Worm (Caenorhabditis elegans) whole organism, late embryonic: Measurements from ENCODE around the gene C44H4.4.

Experiments used
- C08G9.2 ChIP-seq: sonication (generic microtip); optimal IDR thresholded peaks from 2 replicates; lab custom pipeline; 2016; ENCODE audit warnings: mild to moderate bottlenecking, missing genetic modification characterization, moderate library complexity, missing compliant biosample characterization
- C38D4.7 ChIP-seq: fragments of 200-800 bp; sonication (Bioruptor generic); optimal IDR thresholded peaks from 2 replicates; lab custom pipeline; 2018; ENCODE audit warnings: mild to moderate bottlenecking, missing genetic modification characterization, moderate library complexity, missing compliant biosample characterization
- K02D7.2 ChIP-seq: sonication (generic microtip); optimal IDR thresholded peaks from 2 replicates; lab custom pipeline; 2017; ENCODE audit warnings: mild to moderate bottlenecking, missing genetic modification characterization, missing compliant biosample characterization
- K09A11.1 ChIP-seq: sonication (generic microtip); optimal IDR thresholded peaks from 2 replicates; lab custom pipeline; 2017; ENCODE audit warnings: antibody characterized with exemption, mild to moderate bottlenecking, missing genetic modification characterization, missing compliant biosample characterization; ENCODE audit not compliant: insufficient read depth
- T23F11.4 ChIP-seq: fragments of 200-800 bp; sonication (Bioruptor generic); optimal IDR thresholded peaks from 2 replicates; lab custom pipeline; 2018; ENCODE audit warnings: mild to moderate bottlenecking, missing genetic modification characterization, missing compliant biosample characterization
- Y22D7AL.16 ChIP-seq: sonication (generic microtip); optimal IDR thresholded peaks from 2 replicates; lab custom pipeline; 2016; ENCODE audit warnings: missing genetic modification characterization, missing compliant biosample characterization
- ceh-14 ChIP-seq: sonication (generic microtip); optimal IDR thresholded peaks from 2 replicates; lab custom pipeline; 2016; ENCODE audit warnings: missing genotype, missing genetic modification characterization, missing compliant biosample characterization
- ceh-22 ChIP-seq: sonication (generic microtip); optimal IDR thresholded peaks from 2 replicates; lab custom pipeline; 2017; ENCODE audit warnings: missing biosample characterization, missing genetic modification characterization
- ceh-24 ChIP-seq: sonication (generic microtip); optimal IDR thresholded peaks from 2 replicates; lab custom pipeline; 2016; ENCODE audit warnings: mild to moderate bottlenecking, missing genetic modification characterization, missing compliant biosample characterization
- ceh-30 ChIP-seq: fragments of 150-350 bp; optimal IDR thresholded peaks from 2 replicates; lab custom pipeline; 2014; ENCODE audit warnings: missing biosample characterization, missing genetic modification characterization
- ceh-45 ChIP-seq: fragments of 200-800 bp; sonication (Bioruptor generic); IDR thresholded peaks from 2 replicates; pipeline ENCODE4 v1.3.6; 2022; ENCODE audit warnings: missing genetic modification reagents, missing genetic modification characterization, missing compliant biosample characterization
- ceh-48 ChIP-seq: sonication (generic microtip); optimal IDR thresholded peaks from 2 replicates; lab custom pipeline; 2016; ENCODE audit warnings: missing genetic modification characterization, inconsistent platforms, missing compliant biosample characterization
- ceh-9 ChIP-seq: sonication (generic microtip); optimal IDR thresholded peaks from 2 replicates; lab custom pipeline; 2016; ENCODE audit warnings: mild to moderate bottlenecking, missing genetic modification characterization, inconsistent platforms, missing compliant biosample characterization
- che-1 ChIP-seq: sonication (generic microtip); optimal IDR thresholded peaks from 2 replicates; lab custom pipeline; 2016; ENCODE audit warnings: mild to moderate bottlenecking, missing genetic modification characterization, missing compliant biosample characterization
- dmd-4 ChIP-seq: sonication (generic microtip); optimal IDR thresholded peaks from 2 replicates; lab custom pipeline; 2016; ENCODE audit warnings: borderline replicate concordance, missing genetic modification characterization, missing compliant biosample characterization
- dve-1 ChIP-seq: sonication (generic microtip); optimal IDR thresholded peaks from 2 replicates; lab custom pipeline; 2017; ENCODE audit warnings: antibody characterized with exemption, mild to moderate bottlenecking, missing genetic modification characterization, missing compliant biosample characterization
- fax-1 ChIP-seq: sonication (generic microtip); optimal IDR thresholded peaks from 2 replicates; lab custom pipeline; 2016; ENCODE audit warnings: missing genotype, missing genetic modification characterization, missing compliant biosample characterization
- fkh-10 ChIP-seq: fragments of 150-350 bp; optimal IDR thresholded peaks from 2 replicates; lab custom pipeline; 2014; ENCODE audit warnings: missing biosample characterization, missing genetic modification reagents, missing genetic modification characterization
- fkh-6 ChIP-seq: sonication (generic microtip); optimal IDR thresholded peaks from 2 replicates; lab custom pipeline; 2016; ENCODE audit warnings: missing genetic modification characterization, missing compliant biosample characterization
- hlh-13 ChIP-seq: fragments of 200-800 bp; sonication (Bioruptor generic); optimal IDR thresholded peaks from 2 replicates; lab custom pipeline; 2018; ENCODE audit warnings: mild to moderate bottlenecking, missing genetic modification characterization, missing compliant biosample characterization
- hlh-15 ChIP-seq: sonication (generic microtip); optimal IDR thresholded peaks from 2 replicates; lab custom pipeline; 2016; ENCODE audit warnings: missing genetic modification characterization, missing compliant biosample characterization
- hlh-30 ChIP-seq: sonication (generic microtip); optimal IDR thresholded peaks from 2 replicates; lab custom pipeline; 2017; ENCODE audit warnings: antibody characterized with exemption, missing genetic modification characterization, missing compliant biosample characterization; ENCODE audit not compliant: insufficient read depth
- hlh-6 ChIP-seq: sonication (generic microtip); optimal IDR thresholded peaks from 2 replicates; lab custom pipeline; 2016; ENCODE audit warnings: missing genotype, missing genetic modification characterization, missing compliant biosample characterization
- hlh-8 ChIP-seq: sonication (generic microtip); optimal IDR thresholded peaks from 2 replicates; lab custom pipeline; 2016; ENCODE audit warnings: missing genotype, missing genetic modification characterization, missing compliant biosample characterization
- lim-6 ChIP-seq: sonication (generic microtip); optimal IDR thresholded peaks from 2 replicates; lab custom pipeline; 2016; ENCODE audit warnings: missing genetic modification characterization, missing compliant biosample characterization
- madf-2 ChIP-seq: sonication (generic microtip); optimal IDR thresholded peaks from 2 replicates; lab custom pipeline; 2017; ENCODE audit warnings: missing genetic modification characterization, missing compliant biosample characterization
- npax-4 ChIP-seq: sonication (generic microtip); optimal IDR thresholded peaks from 2 replicates; lab custom pipeline; 2016; ENCODE audit warnings: missing genetic modification characterization, missing compliant biosample characterization
- pag-3 ChIP-seq: sonication (generic microtip); optimal IDR thresholded peaks from 2 replicates; lab custom pipeline; 2016; ENCODE audit warnings: missing compliant biosample characterization, missing genetic modification characterization, borderline replicate concordance
- pax-1 ChIP-seq: fragments of 150-350 bp; optimal IDR thresholded peaks from 2 replicates; lab custom pipeline; 2014; ENCODE audit warnings: missing biosample characterization, missing genetic modification characterization
- pha-2 ChIP-seq: sonication (generic microtip); optimal IDR thresholded peaks from 2 replicates; lab custom pipeline; 2017; ENCODE audit warnings: mild to moderate bottlenecking, missing genetic modification characterization, missing compliant biosample characterization
- pha-4 ChIP-seq: fragments of 150-350 bp; optimal IDR thresholded peaks from 2 replicates; lab custom pipeline; 2018; ENCODE audit warnings: missing biosample characterization, missing genetic modification reagents, missing genetic modification characterization
- pqm-1 ChIP-seq: sonication (generic microtip); optimal IDR thresholded peaks from 2 replicates; lab custom pipeline; 2016; ENCODE audit warnings: missing genetic modification characterization, missing compliant biosample characterization
- ref-2 ChIP-seq: sonication (generic microtip); optimal IDR thresholded peaks from 2 replicates; lab custom pipeline; 2016; ENCODE audit warnings: missing genetic modification characterization, missing compliant biosample characterization
- rnt-1 ChIP-seq: sonication (generic microtip); optimal IDR thresholded peaks from 2 replicates; lab custom pipeline; 2016; ENCODE audit warnings: missing genetic modification characterization, missing compliant biosample characterization
- sdc-2 ChIP-seq: sonication (generic microtip); optimal IDR thresholded peaks from 2 replicates; lab custom pipeline; 2016; ENCODE audit warnings: missing genotype, missing genetic modification characterization, missing compliant biosample characterization
- syd-9 ChIP-seq: sonication (generic microtip); optimal IDR thresholded peaks from 2 replicates; lab custom pipeline; 2016; ENCODE audit warnings: mild to moderate bottlenecking, missing genetic modification characterization, moderate library complexity, missing compliant biosample characterization
- tbx-2 ChIP-seq: sonication (generic microtip); optimal IDR thresholded peaks from 2 replicates; lab custom pipeline; 2016; ENCODE audit warnings: missing genetic modification characterization, missing compliant biosample characterization
- tbx-7 ChIP-seq: sonication (generic microtip); optimal IDR thresholded peaks from 2 replicates; lab custom pipeline; 2016; ENCODE audit warnings: missing genotype, missing genetic modification characterization, missing compliant biosample characterization
- ttx-3 ChIP-seq: sonication (generic microtip); optimal IDR thresholded peaks from 2 replicates; lab custom pipeline; 2016; ENCODE audit warnings: missing genetic modification reagents, missing genetic modification characterization, missing compliant biosample characterization
- unc-3 ChIP-seq, 2 experiments: fragments of 200-800 bp in 1 of 2; sonication (Bioruptor generic) in 1 of 2; sonication (generic microtip) in 1 of 2; conservative IDR thresholded peaks in 1 of 2; optimal IDR thresholded peaks in 1 of 2; 2 replicates each; pipeline versions ENCODE4 v1.3.6 to Lab custom; 2016 to 2022; ENCODE audit warnings: missing compliant biosample characterization in 2 of 2, missing genetic modification characterization in 2 of 2, missing genetic modification reagents in 1 of 2
- unc-42 ChIP-seq: sonication (generic microtip); optimal IDR thresholded peaks from 2 replicates; lab custom pipeline; 2016; ENCODE audit warnings: missing genotype, missing genetic modification characterization, missing compliant biosample characterization
- unc-86 ChIP-seq: sonication (generic microtip); optimal IDR thresholded peaks from 2 replicates; lab custom pipeline; 2016; ENCODE audit warnings: missing genetic modification characterization, missing compliant biosample characterization

Gene C44H4.4

DNA sequence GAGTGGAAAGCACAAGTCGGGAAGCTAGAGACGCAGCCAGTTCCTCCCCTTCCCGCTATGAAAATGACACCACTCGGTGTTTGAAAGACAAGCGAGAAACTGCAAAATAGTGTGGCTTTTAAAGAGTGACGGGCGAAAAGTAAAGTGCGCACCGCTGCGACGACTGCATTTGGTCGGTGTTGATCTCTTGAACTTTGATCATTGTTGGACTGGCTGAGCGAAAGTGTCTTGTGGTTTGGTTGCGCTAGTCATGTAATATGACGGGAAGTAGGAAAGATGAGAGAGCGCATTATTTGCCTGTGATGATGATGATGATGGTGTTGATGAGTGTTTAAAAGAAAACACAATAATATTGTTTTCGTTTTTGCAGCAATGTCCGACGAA is 28.6 kb downstream of the C44H4.4 start (continued):
- TF ChIP-seq ceh-9 (no peak), ceh-24 (tag; lab: Kevin White, UChicago) (no peak), unc-86 (tag; lab: Kevin White, UChicago) (no peak), dmd-4 (tag; lab: Kevin White, UChicago) (peak; percentile 53), pha-2 (tag; lab: Kevin White, UChicago) (peak; percentile 62), tbx-2 (peak; percentile 94), ceh-45 (no peak), madf-2 (tag; lab: Kevin White, UChicago) (no peak), pqm-1 (peak; percentile 60), che-1 (tag; lab: Kevin White, UChicago) (no peak), ceh-14 (peak; percentile 74), K02D7.2 (tag; lab: Kevin White, UChicago) (no peak), pag-3 (tag; lab: Kevin White, UChicago) (peak; percentile 63), T23F11.4 (GFP tag; lab: Kevin White, UChicago) (peak; percentile 42), npax-4 (tag; lab: Kevin White, UChicago) (no peak), ref-2 (tag; lab: Kevin White, UChicago) (peak; percentile 86), rnt-1 (tag; lab: Kevin White, UChicago) (peak; percentile 89), ceh-22 (tag; lab: Kevin White, UChicago) (no peak), hlh-15 (no peak), ceh-48 (tag; lab: Kevin White, UChicago) (no peak), lim-6 (no peak), K09A11.1 (tag; lab: Kevin White, UChicago) (peak; percentile 53), C08G9.2 (tag; lab: Kevin White, UChicago) (no peak), Y22D7AL.16 (tag; lab: Kevin White, UChicago) (no peak), fkh-10 (GFP tag; lab: Kevin White, UChicago) (no peak), hlh-6 (tag; lab: Kevin White, UChicago) (no peak), ttx-3 (tag; lab: Kevin White, UChicago) (no peak), syd-9 (peak; percentile 31), tbx-7 (no peak), fkh-6 (no peak), hlh-8 (no peak), pax-1 (tag; lab: Kevin White, UChicago) (peak; percentile 70), hlh-13 (GFP tag; lab: Kevin White, UChicago) (no peak), C38D4.7 (GFP tag; lab: Kevin White, UChicago) (no peak), pha-4 (tag; lab: Kevin White, UChicago) (no peak), ceh-30 (tag; lab: Kevin White, UChicago) (peak; percentile 61), fax-1 (no peak), unc-42 (tag; lab: Kevin White, UChicago) (peak; percentile 49), sdc-2 (tag; lab: Kevin White, UChicago) (peak; percentile 61), dve-1 (tag; lab: Kevin White, UChicago) (peak; percentile 97), hlh-30 (tag; lab: Kevin White, UChicago) (peak; percentile 77)

- no peak for TF ChIP-seq ceh-45
- TF ChIP-seq unc-3 (GFP tag; conservative IDR thresholded peaks at IDR 0.05; lab: Robert Waterston, UW) = no peak
- peak; percentile 49 for TF ChIP-seq unc-3 (tag; optimal IDR thresholded peaks at IDR 0.05; lab: Kevin White, UChicago)
- peak; percentile 75 for TF ChIP-seq unc-42 (tag; lab: Kevin White, UChicago)
These were observed 29.2 kb downstream of the C44H4.4 start for ce11 chrX:14559519-14560296.
